Worm (Caenorhabditis elegans): ENCODE results near the gene srw-143.

- TF ChIP-seq dmd-4 (tag; optimal IDR thresholded peaks at IDR 0.05), result no peak
- TF ChIP-seq skn-1 (tag; optimal IDR thresholded peaks at IDR 0.05), result no peak
- TF ChIP-seq F13H6.1 (tag; optimal IDR thresholded peaks at IDR 0.05), result no peak
- TF ChIP-seq ztf-11 (tag; optimal IDR thresholded peaks at IDR 0.05), result no peak
- TF ChIP-seq ztf-4 (tag; optimal IDR thresholded peaks at IDR 0.05), result no peak
- no peak for TF ChIP-seq unc-55 (GFP tag; optimal IDR thresholded peaks at IDR 0.05)
- no peak for TF ChIP-seq zag-1 (tag; optimal IDR thresholded peaks at IDR 0.05)
- TF ChIP-seq elt-1 (tag; optimal IDR thresholded peaks at IDR 0.05), result no peak
Observed at ce11 chrV:2931252-2931651, 10.1 kb downstream of the srw-143 start, which contains the start of gene C31B8.1.

Data from whole organism, L2 larva.